Worm (Caenorhabditis elegans) whole organism, L4 larva: ENCODE measurements around the gene dmd-4.

ENCODE experiments used
- F26F4.8 ChIP-seq: fragments of 200-800 bp; sonication (Bioruptor generic); conservative IDR thresholded peaks from 2 replicates; pipeline ENCODE4 v1.3.6; 2022; ENCODE audit warnings: missing genetic modification characterization, missing compliant biosample characterization
- R02D3.7 ChIP-seq: fragments of 150-350 bp; sonication (generic microtip); optimal IDR thresholded peaks from 3 replicates; lab custom pipeline; 2014; ENCODE audit warnings: missing biosample characterization, missing genetic modification characterization
- T20F7.1 ChIP-seq: fragments of 200-800 bp; sonication (Bioruptor generic); optimal IDR thresholded peaks from 2 replicates; lab custom pipeline; 2018; ENCODE audit warnings: mild to moderate bottlenecking, missing genetic modification characterization, missing compliant biosample characterization
- Y105C5A.15 ChIP-seq: fragments of 200-800 bp; sonication (Bioruptor generic); IDR thresholded peaks from 2 replicates; pipeline ENCODE4 v1.3.6; 2022; ENCODE audit warnings: missing genetic modification characterization, missing compliant biosample characterization
- Y5F2A.4 ChIP-seq: fragments of 200-800 bp; sonication (Bioruptor generic); optimal IDR thresholded peaks from 2 replicates; lab custom pipeline; 2018; ENCODE audit warnings: mild to moderate bottlenecking, missing genetic modification characterization, missing compliant biosample characterization
- Y75B8A.6 ChIP-seq: fragments of 200-800 bp; sonication (Bioruptor generic); IDR thresholded peaks from 2 replicates; pipeline ENCODE4 v1.3.6; 2022; ENCODE audit warnings: missing genetic modification reagents, missing genetic modification characterization, missing compliant biosample characterization
- ZK546.5 ChIP-seq, 2 experiments: sonication (generic microtip); optimal IDR thresholded peaks; 2 replicates each; lab custom pipeline; 2017; ENCODE audit warnings: missing biosample characterization in 2 of 2, missing genetic modification characterization in 2 of 2
- attf-4 ChIP-seq: sonication (generic microtip); optimal IDR thresholded peaks from 3 replicates; lab custom pipeline; 2017; ENCODE audit warnings: missing biosample characterization, missing genetic modification characterization
- ceh-20 ChIP-seq: fragments of 200-800 bp; sonication (Bioruptor generic); IDR thresholded peaks from 2 replicates; pipeline ENCODE4 v1.3.6; 2022; ENCODE audit warnings: missing genetic modification reagents, missing genetic modification characterization, missing compliant biosample characterization
- ceh-28 ChIP-seq: fragments of 150-350 bp; optimal IDR thresholded peaks from 2 replicates; lab custom pipeline; 2014; ENCODE audit warnings: missing biosample characterization, missing genetic modification reagents, missing genetic modification characterization
- ceh-44 ChIP-seq: fragments of 200-800 bp; sonication (Bioruptor generic); IDR thresholded peaks from 2 replicates; pipeline ENCODE4 v1.3.6; 2022; ENCODE audit warnings: missing genetic modification reagents, missing genetic modification characterization, missing compliant biosample characterization
- cey-2 ChIP-seq: sonication (generic microtip); optimal IDR thresholded peaks from 3 replicates; lab custom pipeline; 2017; ENCODE audit warnings: missing genetic modification characterization, mild to moderate bottlenecking, missing compliant biosample characterization, antibody characterized with exemption, borderline replicate concordance; ENCODE audit not compliant: insufficient read depth
- ctbp-1 ChIP-seq: fragments of 200-800 bp; sonication (Bioruptor generic); IDR thresholded peaks from 2 replicates; pipeline ENCODE4 v1.3.6; 2022; ENCODE audit warnings: missing genetic modification reagents, missing genetic modification characterization, missing compliant biosample characterization
- daf-12 ChIP-seq: fragments of 150-350 bp; optimal IDR thresholded peaks from 2 replicates; lab custom pipeline; 2014; ENCODE audit warnings: missing biosample characterization, missing genetic modification reagents, missing genetic modification characterization
- daf-16 ChIP-seq, 3 experiments: sonication (generic microtip); optimal IDR thresholded peaks; 2 replicates each; lab custom pipeline; 2016 to 2017; ENCODE audit warnings: missing genetic modification characterization in 3 of 3, missing genetic modification reagents in 3 of 3, mild to moderate bottlenecking in 2 of 3, missing compliant biosample characterization in 2 of 3, missing biosample characterization in 1 of 3, moderate library complexity in 1 of 3
- daf-19 ChIP-seq: fragments of 200-800 bp; sonication (Bioruptor generic); conservative IDR thresholded peaks from 2 replicates; pipeline ENCODE4 v1.3.6; 2022; ENCODE audit warnings: missing genetic modification characterization, missing compliant biosample characterization
- dmd-6 ChIP-seq: fragments of 200-800 bp; sonication (Bioruptor generic); IDR thresholded peaks from 2 replicates; pipeline ENCODE4 v1.3.6; 2022; ENCODE audit warnings: missing genetic modification reagents, missing genetic modification characterization, missing compliant biosample characterization
- dve-1 ChIP-seq: sonication (generic microtip); optimal IDR thresholded peaks from 2 replicates; lab custom pipeline; 2017; ENCODE audit warnings: antibody characterized with exemption, mild to moderate bottlenecking, missing genetic modification characterization, missing compliant biosample characterization; ENCODE audit not compliant: insufficient read depth
- egl-27 ChIP-seq: sonication (generic microtip); optimal IDR thresholded peaks from 3 replicates; lab custom pipeline; 2017; ENCODE audit warnings: missing biosample characterization, missing genetic modification reagents, missing genetic modification characterization
- egl-43 ChIP-seq: fragments of 200-800 bp; sonication (Bioruptor generic); IDR thresholded peaks from 2 replicates; pipeline ENCODE4 v1.3.6; 2022; ENCODE audit warnings: missing genetic modification reagents, missing genetic modification characterization, missing compliant biosample characterization
- fkh-10 ChIP-seq: fragments of 150-350 bp; optimal IDR thresholded peaks from 2 replicates; lab custom pipeline; 2014; ENCODE audit warnings: missing biosample characterization, missing genetic modification reagents, missing genetic modification characterization
- fos-1 ChIP-seq: fragments of 150-350 bp; optimal IDR thresholded peaks from 2 replicates; lab custom pipeline; 2014; ENCODE audit warnings: missing biosample characterization, missing genetic modification characterization
- hlh-11 ChIP-seq: fragments of 200-800 bp; sonication (Bioruptor generic); optimal IDR thresholded peaks from 2 replicates; lab custom pipeline; 2018; ENCODE audit warnings: mild to moderate bottlenecking, missing genetic modification characterization, missing compliant biosample characterization
- lin-1 ChIP-seq: fragments of 200-800 bp; sonication (Bioruptor generic); IDR thresholded peaks from 2 replicates; pipeline ENCODE4 v1.3.6; 2022; ENCODE audit warnings: missing genetic modification reagents, missing genetic modification characterization, missing compliant biosample characterization
- lin-13 ChIP-seq: fragments of 150-350 bp; optimal IDR thresholded peaks from 2 replicates; lab custom pipeline; 2014; ENCODE audit warnings: missing biosample characterization, missing genetic modification reagents, missing genetic modification characterization
- lin-38 ChIP-seq: fragments of 200-800 bp; sonication (Bioruptor generic); IDR thresholded peaks from 2 replicates; pipeline ENCODE4 v1.3.6; 2022; ENCODE audit warnings: missing genetic modification reagents, missing genetic modification characterization, missing compliant biosample characterization
- lin-39 ChIP-seq: fragments of 150-350 bp; optimal IDR thresholded peaks from 2 replicates; lab custom pipeline; 2014; ENCODE audit warnings: missing biosample characterization, missing genetic modification reagents, missing genetic modification characterization
- lsy-2 ChIP-seq, 2 experiments: fragments of 150-350 bp in 1 of 2; sonication (generic microtip) in 1 of 2; optimal IDR thresholded peaks; 2 replicates each; lab custom pipeline; 2014 to 2017; ENCODE audit warnings: missing biosample characterization in 2 of 2, missing genetic modification characterization in 2 of 2
- madf-5 ChIP-seq, 2 experiments: fragments of 200-800 bp; sonication (Bioruptor generic); IDR thresholded peaks; 2 replicates each; pipeline ENCODE4 v1.3.6; 2022; ENCODE audit warnings: missing compliant biosample characterization in 2 of 2, missing genetic modification characterization in 2 of 2
- madf-9 ChIP-seq: fragments of 200-800 bp; sonication (Bioruptor generic); conservative IDR thresholded peaks from 2 replicates; pipeline ENCODE4 v1.3.6; 2022; ENCODE audit warnings: missing genetic modification reagents, missing genetic modification characterization, missing compliant biosample characterization
- mdl-1 ChIP-seq, 2 experiments: fragments of 150-350 bp in 1 of 2; sonication (generic microtip) in 1 of 2; optimal IDR thresholded peaks; 2 replicates each; lab custom pipeline; 2014 to 2017; ENCODE audit warnings: missing biosample characterization in 2 of 2, missing genetic modification characterization in 2 of 2
- mep-1 ChIP-seq: fragments of 150-350 bp; sonication (generic microtip); optimal IDR thresholded peaks from 3 replicates; lab custom pipeline; 2014; ENCODE audit warnings: missing biosample characterization, missing genetic modification characterization
- nhr-10 ChIP-seq: fragments of 150-350 bp; optimal IDR thresholded peaks from 2 replicates; lab custom pipeline; 2014; ENCODE audit warnings: missing biosample characterization, missing genetic modification characterization
- nhr-102 ChIP-seq: sonication (generic microtip); optimal IDR thresholded peaks from 2 replicates; lab custom pipeline; 2016; ENCODE audit warnings: mild to moderate bottlenecking, missing genetic modification characterization, moderate library complexity, missing compliant biosample characterization
- nhr-11 ChIP-seq: fragments of 150-350 bp; optimal IDR thresholded peaks from 2 replicates; lab custom pipeline; 2014; ENCODE audit warnings: missing biosample characterization, missing genetic modification characterization
- nhr-25 ChIP-seq: sonication (generic microtip); optimal IDR thresholded peaks from 2 replicates; lab custom pipeline; 2017; ENCODE audit warnings: missing genetic modification characterization, mild to moderate bottlenecking, missing compliant biosample characterization, antibody characterized with exemption, moderate library complexity, borderline replicate concordance; ENCODE audit not compliant: insufficient read depth
- nhr-42 ChIP-seq: fragments of 200-800 bp; sonication (Bioruptor generic); IDR thresholded peaks from 2 replicates; pipeline ENCODE4 v1.3.6; 2022; ENCODE audit warnings: missing genetic modification characterization, missing compliant biosample characterization
- nhr-48 ChIP-seq: sonication (generic microtip); optimal IDR thresholded peaks from 2 replicates; lab custom pipeline; 2016; ENCODE audit warnings: mild to moderate bottlenecking, missing genetic modification characterization, missing compliant biosample characterization
- nhr-6 ChIP-seq: fragments of 150-350 bp; optimal IDR thresholded peaks from 2 replicates; lab custom pipeline; 2014; ENCODE audit warnings: missing biosample characterization, missing genetic modification characterization
- php-3 ChIP-seq: fragments of 200-800 bp; sonication (Bioruptor generic); IDR thresholded peaks from 2 replicates; pipeline ENCODE4 v1.3.6; 2022; ENCODE audit warnings: missing genetic modification reagents, missing genetic modification characterization, missing compliant biosample characterization
- pqm-1 ChIP-seq: sonication (generic microtip); optimal IDR thresholded peaks from 2 replicates; lab custom pipeline; 2017; ENCODE audit warnings: missing biosample characterization, missing genetic modification characterization
- rbr-2 ChIP-seq: sonication (generic microtip); optimal IDR thresholded peaks from 2 replicates; lab custom pipeline; 2016; ENCODE audit warnings: missing genotype, missing genetic modification characterization, missing compliant biosample characterization
- snpc-1.2 ChIP-seq: fragments of 200-800 bp; sonication (Bioruptor generic); IDR thresholded peaks from 2 replicates; pipeline ENCODE4 v1.3.6; 2022; ENCODE audit warnings: missing genetic modification reagents, missing genetic modification characterization, missing compliant biosample characterization
- spr-1 ChIP-seq: sonication (generic microtip); optimal IDR thresholded peaks from 2 replicates; lab custom pipeline; 2016; ENCODE audit warnings: mild to moderate bottlenecking, missing genetic modification characterization, missing compliant biosample characterization
- zip-2 ChIP-seq: fragments of 150-350 bp; optimal IDR thresholded peaks from 2 replicates; lab custom pipeline; 2014; ENCODE audit warnings: missing biosample characterization, missing genetic modification characterization
- ztf-11 ChIP-seq: fragments of 150-350 bp; optimal IDR thresholded peaks from 2 replicates; lab custom pipeline; 2014; ENCODE audit warnings: missing biosample characterization, missing genetic modification characterization
- ztf-7 ChIP-seq: fragments of 150-350 bp; optimal IDR thresholded peaks from 2 replicates; lab custom pipeline; 2014; ENCODE audit warnings: missing biosample characterization, missing genetic modification characterization

The dmd-4 gene

ce11 chrX:14813398-14813797 lies 48.3 kb downstream of the dmd-4 start (continued):
- TF ChIP-seq R02D3.7 (tag; lab: Kevin White, UChicago) (no peak), T20F7.1 (GFP tag; lab: Kevin White, UChicago) (peak; percentile 77), snpc-1.2 (GFP tag; lab: Robert Waterston, UW) (no peak), nhr-48 (tag; lab: Kevin White, UChicago) (peak; percentile 50), ceh-28 (no peak), ctbp-1 (GFP tag; lab: Robert Waterston, UW) (no peak), ceh-20 (GFP tag; lab: Robert Waterston, UW) (peak; percentile 40; the same call in 1 of the 2 replicates), nhr-10 (tag; lab: Kevin White, UChicago) (no peak), Y5F2A.4 (GFP tag; lab: Kevin White, UChicago) (no peak), daf-19 (GFP tag; lab: Robert Waterston, UW) (no peak), egl-27 (no peak), spr-1 (tag; lab: Kevin White, UChicago) (peak; percentile 60), lin-39 (tag; lab: Kevin White, UChicago) (no peak), pqm-1 (tag; lab: Kevin White, UChicago) (peak; percentile 8), Y75B8A.6 (GFP tag; lab: Robert Waterston, UW) (no peak), nhr-25 (tag; lab: Kevin White, UChicago) (peak; percentile 37), madf-5 (GFP tag; IDR thresholded peaks at IDR 0.05; lab: Robert Waterston, UW) (no peak), ztf-7 (peak; percentile 88), madf-9 (0 out of 2 replicates have a peak, but pooled peaks have one; percentile 25), lin-13 (GFP tag; lab: Kevin White, UChicago) (no peak), ztf-11 (no peak), cey-2 (no peak), fkh-10 (GFP tag; lab: Kevin White, UChicago) (peak; percentile 57), mep-1 (peak; percentile 89), attf-4 (no peak), rbr-2 (peak; percentile 77)

- TF ChIP-seq Y5F2A.4 (GFP tag; lab: Kevin White, UChicago) (no peak), dve-1 (tag; lab: Kevin White, UChicago) (no peak), hlh-11 (tag; lab: Kevin White, UChicago) (no peak), zip-2 (tag; lab: Kevin White, UChicago) (no peak), nhr-42 (GFP tag; lab: Robert Waterston, UW) (no peak), ctbp-1 (GFP tag; lab: Robert Waterston, UW) (no peak), daf-12 (no peak), lsy-2 (tag; optimal IDR thresholded peaks at IDR 0.05; lab: Kevin White, UChicago) (no peak), egl-27 (no peak), lin-38 (GFP tag; lab: Robert Waterston, UW) (no peak), ceh-44 (GFP tag; lab: Robert Waterston, UW) (no peak), ZK546.5 (tag; optimal IDR thresholded peaks at IDR 0.05; lab: Kevin White, UChicago) (no peak), rbr-2 (no peak)
Observed at ce11 chrX:14812061-14812460, 49.6 kb downstream of the dmd-4 start, which contains the start of gene T04C10.3. T04C10.3 (plus strand) TSS chrX:14812361.

- TF ChIP-seq lsy-2 (tag; optimal IDR thresholded peaks at IDR 0.05; lab: Kevin White, UChicago), result peak; percentile 47 to 73
- peak; percentile 38 for TF ChIP-seq nhr-102 (tag; lab: Kevin White, UChicago)
- peak; percentile 48 for TF ChIP-seq ceh-28
- no peak for TF ChIP-seq Y105C5A.15 (GFP tag; lab: Robert Waterston, UW)
- TF ChIP-seq pqm-1 (tag; lab: Kevin White, UChicago), result peak; percentile 24
- peak; percentile 83 for TF ChIP-seq nhr-11
- peak; percentile 81 to 95 for TF ChIP-seq mdl-1 (tag; optimal IDR thresholded peaks at IDR 0.05; lab: Kevin White, UChicago)
- no peak for TF ChIP-seq php-3 (GFP tag; lab: Robert Waterston, UW)
- TF ChIP-seq egl-43 (GFP tag; lab: Robert Waterston, UW), result peak; percentile 34; the same call in 1 of the 2 replicates
- no peak for TF ChIP-seq daf-16 (GFP tag; optimal IDR thresholded peaks at IDR 0.05; lab: Kevin White, UChicago)
- TF ChIP-seq daf-16 (tag; optimal IDR thresholded peaks at IDR 0.05; lab: Kevin White, UChicago), result peak; percentile 71
- peak; percentile 68 for TF ChIP-seq lin-1 (GFP tag; lab: Robert Waterston, UW)
- TF ChIP-seq F26F4.8 (GFP tag; lab: Robert Waterston, UW), result no peak
- TF ChIP-seq egl-27, result no peak
- peak; percentile 46 for TF ChIP-seq ztf-7
- peak; percentile 24 for TF ChIP-seq lin-13 (GFP tag; lab: Kevin White, UChicago)
- TF ChIP-seq dmd-6 (GFP tag; lab: Robert Waterston, UW), result peak; percentile 87
- TF ChIP-seq nhr-10 (tag; lab: Kevin White, UChicago), result peak; percentile 72
- TF ChIP-seq fos-1 (tag; lab: Kevin White, UChicago), result no peak
- TF ChIP-seq rbr-2, result peak; percentile 16
- no peak for TF ChIP-seq nhr-6 (tag; lab: Kevin White, UChicago)
- peak; percentile 75 for TF ChIP-seq mep-1
Observed at ce11 chrX:14810718-14811117, 50.9 kb downstream of the dmd-4 start, which contains the start of gene atf-4. atf-4 (minus strand) TSS chrX:14810810.
